Worm (Caenorhabditis elegans) whole organism, L4 larva: ENCODE results near the gene exc-7.

Experiments used
- F26F4.8 ChIP-seq: fragments of 200-800 bp; sonication (Bioruptor generic); conservative IDR thresholded peaks from 2 replicates; pipeline ENCODE4 v1.3.6; 2022; ENCODE audit warnings: missing genetic modification characterization, missing compliant biosample characterization
- ZK546.5 ChIP-seq, 2 experiments: sonication (generic microtip); optimal IDR thresholded peaks; 2 replicates each; lab custom pipeline; 2017; ENCODE audit warnings: missing biosample characterization in 2 of 2, missing genetic modification characterization in 2 of 2
- aly-2 ChIP-seq: sonication (generic microtip); optimal IDR thresholded peaks from 2 replicates; lab custom pipeline; 2018; ENCODE audit warnings: missing biosample characterization, missing genetic modification characterization
- dpl-1 ChIP-seq: fragments of 150-350 bp; optimal IDR thresholded peaks from 2 replicates; lab custom pipeline; 2014; ENCODE audit warnings: missing biosample characterization, missing genetic modification reagents, missing genetic modification characterization
- lin-15B ChIP-seq: fragments of 150-350 bp; sonication (generic microtip); optimal IDR thresholded peaks from 3 replicates; lab custom pipeline; 2014; ENCODE audit warnings: missing biosample characterization, missing genetic modification characterization
- lin-39 ChIP-seq: fragments of 150-350 bp; optimal IDR thresholded peaks from 2 replicates; lab custom pipeline; 2014; ENCODE audit warnings: missing biosample characterization, missing genetic modification reagents, missing genetic modification characterization
- mxl-2 ChIP-seq: fragments of 200-800 bp; sonication (Bioruptor generic); conservative IDR thresholded peaks from 2 replicates; pipeline ENCODE4 v1.3.6; 2022; ENCODE audit warnings: missing genetic modification reagents, missing genetic modification characterization, missing compliant biosample characterization
- nhr-237 ChIP-seq: sonication (generic microtip); optimal IDR thresholded peaks from 2 replicates; lab custom pipeline; 2017; ENCODE audit warnings: missing biosample characterization, missing genetic modification characterization
- pha-4 ChIP-seq, 2 experiments: fragments of 150-350 bp in 1 of 2; fragments of 200-800 bp in 1 of 2; sonication (Bioruptor generic) in 1 of 2; IDR thresholded peaks in 1 of 2; optimal IDR thresholded peaks in 1 of 2; 2 replicates each; pipeline versions ENCODE4 v1.3.6 to Lab custom; 2014 to 2022; ENCODE audit warnings: missing genetic modification characterization in 2 of 2, missing genetic modification reagents in 2 of 2, missing biosample characterization in 1 of 2, missing compliant biosample characterization in 1 of 2
- ztf-11 ChIP-seq: fragments of 150-350 bp; optimal IDR thresholded peaks from 2 replicates; lab custom pipeline; 2014; ENCODE audit warnings: missing biosample characterization, missing genetic modification characterization

DNA sequence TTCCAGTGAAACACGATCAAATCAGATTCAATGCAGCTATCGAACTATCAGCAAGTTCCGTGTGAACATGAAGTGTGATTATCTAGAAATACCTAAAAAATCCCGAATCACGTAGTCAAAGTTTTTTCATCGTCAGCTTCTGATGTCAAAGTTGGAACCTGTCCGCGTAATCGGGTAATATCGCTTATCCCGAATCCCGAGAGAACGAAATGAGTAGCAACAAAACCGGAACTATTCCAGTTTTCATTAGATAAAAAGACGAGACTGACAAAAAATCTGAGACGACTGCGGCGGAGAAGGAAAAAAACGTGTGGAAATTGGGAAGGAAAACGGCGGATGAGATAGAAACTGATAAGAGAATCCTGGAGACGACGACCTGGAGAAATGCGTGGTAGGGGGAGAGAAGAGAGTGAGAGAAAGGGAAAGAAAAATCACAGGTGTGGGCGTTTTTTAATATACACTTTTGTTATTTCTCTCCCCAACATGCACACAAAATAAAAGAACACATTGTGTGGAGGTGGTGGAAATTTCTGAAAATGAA, 44.3 kb downstream of the exc-7 start:
- TF ChIP-seq dpl-1 (no peak), ZK546.5 (tag; optimal IDR thresholded peaks at IDR 0.05; lab: Kevin White, UChicago) (no peak), mxl-2 (GFP tag; lab: Robert Waterston, UW) (no peak), F26F4.8 (no peak), ztf-11 (tag; lab: Kevin White, UChicago) (no peak), nhr-237 (tag; lab: Kevin White, UChicago) (no peak), aly-2 (tag; lab: Kevin White, UChicago) (no peak), pha-4 (GFP tag; IDR thresholded peaks at IDR 0.05; lab: Robert Waterston, UW) (no peak), pha-4 (tag; optimal IDR thresholded peaks at IDR 0.05; lab: Kevin White, UChicago) (no peak), lin-39 (tag; lab: Kevin White, UChicago) (no peak), lin-15B (tag; lab: Kevin White, UChicago) (no peak)
